Fruit fly (Drosophila melanogaster): ENCODE results near the gene CG3769.

CG3769 gene

dm6 chr2L:9388924-9389765 is 46.1 kb upstream of the CG3769 start (continued):
- no peak for TF ChIP-seq corto (GFP tag; optimal IDR thresholded peaks at IDR 0.05)
- no peak for TF ChIP-seq CG12391 (tag; optimal IDR thresholded peaks at IDR 0.05)
- TF ChIP-seq CG7357 (GFP tag; IDR thresholded peaks at IDR 0.05) = no peak
- peak; percentile 90 for TF ChIP-seq CG34376 (GFP tag; optimal IDR thresholded peaks at IDR 0.05)
- TF ChIP-seq schlank (tag; optimal IDR thresholded peaks at IDR 0.05) = peak; percentile 19
- TF ChIP-seq luna (GFP tag; optimal IDR thresholded peaks at IDR 0.05) = no peak
- no peak for TF ChIP-seq CG12071 (GFP tag; optimal IDR thresholded peaks at IDR 0.05)
- TF ChIP-seq CHES-1-like (GFP tag; optimal IDR thresholded peaks at IDR 0.05) = no peak
- TF ChIP-seq CG15269 (tag; optimal IDR thresholded peaks at IDR 0.05) = no peak
- TF ChIP-seq CG17359 (tag; optimal IDR thresholded peaks at IDR 0.05) = no peak
- TF ChIP-seq maf-S (GFP tag; optimal IDR thresholded peaks at IDR 0.05) = no peak
- TF ChIP-seq E2f2 (GFP tag; IDR thresholded peaks at IDR 0.05) = peak; percentile 8; the same call in 1 of the 2 replicates
- TF ChIP-seq CG8281 (tag; optimal IDR thresholded peaks at IDR 0.05) = peak; percentile 88
- TF ChIP-seq pfk (GFP tag; optimal IDR thresholded peaks at IDR 0.05) = no peak
- no peak for TF ChIP-seq Gug (GFP tag; IDR thresholded peaks at IDR 0.05)
- no peak for TF ChIP-seq CG4854 (GFP tag; optimal IDR thresholded peaks at IDR 0.05)
- TF ChIP-seq cwo (GFP tag; optimal IDR thresholded peaks at IDR 0.05) = peak; percentile 98
- peak; percentile 40 for TF ChIP-seq CG13894 (tag; optimal IDR thresholded peaks at IDR 0.05)
- TF ChIP-seq Stat92E (GFP tag; optimal IDR thresholded peaks at IDR 0.05) = no peak
- peak in 1 of 2 experiments; percentile 97 for TF ChIP-seq Pdp1 (GFP tag; optimal IDR thresholded peaks at IDR 0.05)
- TF ChIP-seq Med (GFP tag) = peak; percentile 81
- no peak for TF ChIP-seq PHDP (tag; optimal IDR thresholded peaks at IDR 0.05)
- peak; percentile 10 for TF ChIP-seq CG2678 (tag; optimal IDR thresholded peaks at IDR 0.05)
- TF ChIP-seq ken (GFP tag; IDR thresholded peaks at IDR 0.05) = no peak
- peak in 1 of 2 experiments; percentile 42 for TF ChIP-seq eve (GFP tag; optimal IDR thresholded peaks at IDR 0.05)
- peak; percentile 5 for TF ChIP-seq gro (GFP tag; optimal IDR thresholded peaks at IDR 0.05)
- no peak for TF ChIP-seq Sry-δ (GFP tag; optimal IDR thresholded peaks at IDR 0.05)
- peak; percentile 62 for TF ChIP-seq GATAe (GFP tag; conservative IDR thresholded peaks at IDR 0.05)
- TF ChIP-seq CG11695 (GFP tag; IDR thresholded peaks at IDR 0.05) = no peak
- no peak for TF ChIP-seq BtbVII (GFP tag; optimal IDR thresholded peaks at IDR 0.05)
- peak; percentile 97 for TF ChIP-seq sug (tag; optimal IDR thresholded peaks at IDR 0.05)
- TF ChIP-seq ash1 (GFP tag; optimal IDR thresholded peaks at IDR 0.05) = no peak
- no peak for TF ChIP-seq Ets97D (GFP tag; optimal IDR thresholded peaks at IDR 0.05)
- no peak for TF ChIP-seq CG8765 (GFP tag; IDR thresholded peaks at IDR 0.05)
- no peak for TF ChIP-seq CG6791 (GFP tag; IDR thresholded peaks at IDR 0.05; ENCODE audit: partially characterized antibody)
- peak; percentile 2 for TF ChIP-seq lab (GFP tag; optimal IDR thresholded peaks at IDR 0.05)
- no peak for TF ChIP-seq pho (GFP tag; optimal IDR thresholded peaks at IDR 0.05)
- TF ChIP-seq salm (tag; optimal IDR thresholded peaks at IDR 0.05) = peak; percentile 21
- peak; percentile 63 for TF ChIP-seq grn (GFP tag; optimal IDR thresholded peaks at IDR 0.05)
- no peak for TF ChIP-seq CG10979 (tag; optimal IDR thresholded peaks at IDR 0.05)
- no peak for TF ChIP-seq Dip2 (GFP tag; IDR thresholded peaks at IDR 0.05)
- TF ChIP-seq sens (GFP tag) = peak; percentile 28
- TF ChIP-seq CG1603 (tag; optimal IDR thresholded peaks at IDR 0.05) = no peak
- TF ChIP-seq Eip74EF (GFP tag; optimal IDR thresholded peaks at IDR 0.05) = no peak
- peak; percentile 27 for TF ChIP-seq caup (GFP tag; optimal IDR thresholded peaks at IDR 0.05; ENCODE audit: severe bottlenecking)
- TF ChIP-seq CG16813 (GFP tag; IDR thresholded peaks at IDR 0.05; ENCODE audit: partially characterized antibody) = no peak
- no peak for TF ChIP-seq Ada2b (GFP tag; IDR thresholded peaks at IDR 0.05)
- no peak for TF ChIP-seq sr (GFP tag; IDR thresholded peaks at IDR 0.05)
